Worm (Caenorhabditis elegans): ENCODE results near the gene F14F7.7.

Gene F14F7.7

DNA sequence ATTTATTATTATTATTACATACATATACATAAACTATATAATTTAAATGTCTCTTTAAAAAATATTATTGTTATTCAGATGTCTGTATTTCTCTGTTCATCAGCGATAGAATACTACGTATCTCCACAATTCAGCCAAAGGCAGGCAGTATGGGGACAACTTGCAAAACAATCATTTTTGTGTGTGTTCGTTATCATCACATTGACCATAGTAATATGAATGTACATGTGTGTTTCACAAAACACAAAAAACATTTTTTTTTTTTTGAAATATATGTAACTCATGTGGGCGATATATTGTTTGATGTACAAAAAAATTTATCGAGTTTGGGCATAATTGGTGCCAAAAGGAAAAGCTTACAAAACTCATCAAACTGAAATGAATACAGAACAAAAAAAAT is 38.7 kb downstream of the F14F7.7 start:
- TF ChIP-seq flh-1 (GFP tag; optimal IDR thresholded peaks at IDR 0.05) (no peak), sem-2 (GFP tag; optimal IDR thresholded peaks at IDR 0.05) (no peak), lin-32 (GFP tag; optimal IDR thresholded peaks at IDR 0.05) (no peak), drap-1 (GFP tag; optimal IDR thresholded peaks at IDR 0.05) (no peak), nhr-28 (tag; optimal IDR thresholded peaks at IDR 0.05) (no peak), zip-8 (tag; optimal IDR thresholded peaks at IDR 0.05) (no peak), unc-62 (GFP tag; optimal IDR thresholded peaks at IDR 0.05) (no peak), ham-2 (GFP tag; optimal IDR thresholded peaks at IDR 0.05) (no peak), blmp-1 (tag; optimal IDR thresholded peaks at IDR 0.05) (no peak)

DNA sequence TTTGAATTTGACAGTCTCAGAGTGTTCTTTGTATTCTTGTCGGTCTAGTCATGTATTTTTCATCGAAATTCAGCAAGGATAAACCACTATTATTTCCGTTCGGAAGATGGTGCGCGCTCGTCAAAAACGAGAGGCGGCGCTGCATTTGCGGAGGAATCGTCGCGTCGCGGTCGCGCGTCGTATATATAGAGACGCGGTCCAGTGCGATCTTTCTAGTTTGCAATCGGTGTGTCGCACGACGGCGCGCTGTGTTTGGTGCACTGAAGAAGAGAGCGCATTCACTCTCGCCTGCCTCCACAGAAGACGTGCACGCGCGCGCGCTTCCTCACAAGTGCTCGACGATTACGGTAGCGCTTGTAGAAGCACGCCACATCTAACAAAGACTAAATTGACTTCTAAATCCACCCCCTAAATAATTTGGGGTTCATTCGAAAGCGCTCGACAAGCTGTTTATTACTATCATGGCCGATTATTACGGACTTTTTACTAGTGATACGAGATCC is 39.9 kb downstream of the F14F7.7 start, which contains the start of gene Y39E4B.6:
TSS of gene Y39E4B.6 (plus strand) at position 209 of the 503 bp plus-strand sequence.
- peak; percentile 96 for TF ChIP-seq nhr-237 (tag; optimal IDR thresholded peaks at IDR 0.05)
- TF ChIP-seq ham-2 (GFP tag; optimal IDR thresholded peaks at IDR 0.05) = peak; percentile 91
- TF ChIP-seq M03D4.4 (tag; optimal IDR thresholded peaks at IDR 0.05) = peak; percentile 90
- TF ChIP-seq bed-3 (GFP tag; optimal IDR thresholded peaks at IDR 0.05) = peak; percentile 78
- TF ChIP-seq lin-32 (GFP tag; optimal IDR thresholded peaks at IDR 0.05) = peak; percentile 58
- peak; percentile 86 for TF ChIP-seq unc-120 (tag; optimal IDR thresholded peaks at IDR 0.05; ENCODE audit: poor library complexity, severe bottlenecking)
- TF ChIP-seq elt-1 (tag; optimal IDR thresholded peaks at IDR 0.05; ENCODE audit: borderline replicate concordance, insufficient read depth) = no peak
- peak; percentile 97 for TF ChIP-seq sptf-1 (tag; optimal IDR thresholded peaks at IDR 0.05)
- TF ChIP-seq sem-2 (GFP tag; optimal IDR thresholded peaks at IDR 0.05) = no peak
- peak; percentile 76 for TF ChIP-seq tbx-8 (GFP tag; optimal IDR thresholded peaks at IDR 0.05)
- TF ChIP-seq mls-2 (tag; optimal IDR thresholded peaks at IDR 0.05) = peak; percentile 96
- no peak for TF ChIP-seq nhr-28 (tag; optimal IDR thresholded peaks at IDR 0.05)
- TF ChIP-seq lin-13 (tag; optimal IDR thresholded peaks at IDR 0.05) = peak; percentile 98
- no peak for TF ChIP-seq snpc-4 (tag; optimal IDR thresholded peaks at IDR 0.05)
- peak; percentile 89 for TF ChIP-seq lsy-2 (tag; optimal IDR thresholded peaks at IDR 0.05)
- TF ChIP-seq ceh-43 (GFP tag; optimal IDR thresholded peaks at IDR 0.05) = peak; percentile 69
- peak; percentile 84 for TF ChIP-seq unc-62 (GFP tag; optimal IDR thresholded peaks at IDR 0.05)
- no peak for TF ChIP-seq blmp-1 (tag; optimal IDR thresholded peaks at IDR 0.05)
- TF ChIP-seq nhr-2 (tag; optimal IDR thresholded peaks at IDR 0.05) = no peak
- peak; percentile 95 for TF ChIP-seq ztf-11 (tag; optimal IDR thresholded peaks at IDR 0.05)
- TF ChIP-seq ceh-39 (tag; optimal IDR thresholded peaks at IDR 0.05) = peak; percentile 98
- TF ChIP-seq nhr-76 (tag; optimal IDR thresholded peaks at IDR 0.05) = no peak
- TF ChIP-seq ces-1 (GFP tag; optimal IDR thresholded peaks at IDR 0.05) = peak; percentile 83
- peak; percentile 84 for TF ChIP-seq ceh-83 (GFP tag; optimal IDR thresholded peaks at IDR 0.05)
- peak; percentile 79 for TF ChIP-seq flh-1 (GFP tag; optimal IDR thresholded peaks at IDR 0.05)
- TF ChIP-seq unc-39 (tag; optimal IDR thresholded peaks at IDR 0.05) = peak; percentile 85
- TF ChIP-seq elt-3 (tag; optimal IDR thresholded peaks at IDR 0.05) = no peak
- peak; percentile 36 for TF ChIP-seq hlh-1 (tag; optimal IDR thresholded peaks at IDR 0.05)
- peak; percentile 91 for TF ChIP-seq nhr-12 (tag; optimal IDR thresholded peaks at IDR 0.05)
- peak; percentile 89 for TF ChIP-seq cnd-1 (tag; optimal IDR thresholded peaks at IDR 0.05)
- peak; percentile 85 for TF ChIP-seq pha-4 (tag; optimal IDR thresholded peaks at IDR 0.05)
- no peak for TF ChIP-seq mab-5 (tag; optimal IDR thresholded peaks at IDR 0.05)
- peak; percentile 94 for TF ChIP-seq drap-1 (GFP tag; optimal IDR thresholded peaks at IDR 0.05)
- no peak for TF ChIP-seq zip-8 (tag; optimal IDR thresholded peaks at IDR 0.05)
- peak; percentile 98 for TF ChIP-seq mep-1 (tag; optimal IDR thresholded peaks at IDR 0.05)

DNA sequence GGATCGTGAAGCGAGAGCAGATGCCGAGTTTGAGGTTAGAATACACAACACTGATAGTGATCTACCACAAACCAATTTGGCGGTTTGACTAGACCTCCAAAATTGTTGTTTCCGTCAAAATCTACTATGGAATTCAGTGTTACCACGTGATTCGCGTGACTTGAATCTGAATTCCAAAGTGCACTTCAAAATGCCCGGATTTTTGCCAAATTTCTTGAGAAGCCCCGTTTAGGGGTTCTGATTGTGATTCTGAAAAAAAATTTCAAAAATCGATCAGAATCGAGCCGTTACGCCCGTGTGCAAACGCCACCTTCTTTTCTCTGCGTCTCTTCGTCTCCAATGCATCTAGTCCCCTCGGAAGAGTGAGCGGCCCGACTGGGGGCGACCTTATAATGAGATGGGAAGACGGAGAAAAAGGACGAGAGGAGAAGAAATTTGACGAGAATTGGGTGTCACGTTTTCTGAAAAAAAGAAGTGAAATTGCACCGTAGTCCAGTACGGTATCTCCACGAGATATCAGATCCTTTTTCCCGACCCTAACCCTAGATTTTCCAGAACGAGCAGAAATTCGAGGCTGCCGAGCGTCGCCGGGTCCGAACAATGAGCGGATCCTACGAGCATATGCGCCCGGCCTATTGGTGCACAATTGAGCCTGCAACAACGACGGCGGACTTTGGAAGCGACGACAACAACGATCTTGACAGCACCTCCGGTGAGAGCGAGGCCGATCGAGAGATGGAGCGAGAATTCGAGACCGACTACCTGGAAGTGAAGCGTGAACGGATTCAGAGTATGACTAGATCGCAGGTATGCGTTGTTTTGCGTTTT is 40.9 kb downstream of the F14F7.7 start:
- TF ChIP-seq blmp-1 (tag; optimal IDR thresholded peaks at IDR 0.05) = no peak
- peak; percentile 20 for TF ChIP-seq hlh-1 (tag; optimal IDR thresholded peaks at IDR 0.05)
- no peak for TF ChIP-seq nhr-12 (tag; optimal IDR thresholded peaks at IDR 0.05)
- no peak for TF ChIP-seq ham-2 (GFP tag; optimal IDR thresholded peaks at IDR 0.05)
- no peak for TF ChIP-seq sptf-1 (tag; optimal IDR thresholded peaks at IDR 0.05)
- TF ChIP-seq snpc-4 (tag; optimal IDR thresholded peaks at IDR 0.05) = no peak
- peak; percentile 7 for TF ChIP-seq bed-3 (GFP tag; optimal IDR thresholded peaks at IDR 0.05)
- no peak for TF ChIP-seq ceh-39 (tag; optimal IDR thresholded peaks at IDR 0.05)
- TF ChIP-seq nhr-76 (tag; optimal IDR thresholded peaks at IDR 0.05) = no peak
- no peak for TF ChIP-seq nhr-28 (tag; optimal IDR thresholded peaks at IDR 0.05)
- no peak for TF ChIP-seq nhr-2 (tag; optimal IDR thresholded peaks at IDR 0.05)
- no peak for TF ChIP-seq mep-1 (tag; optimal IDR thresholded peaks at IDR 0.05)
- no peak for TF ChIP-seq unc-62 (GFP tag; optimal IDR thresholded peaks at IDR 0.05)
- TF ChIP-seq lin-13 (tag; optimal IDR thresholded peaks at IDR 0.05) = no peak
- no peak for TF ChIP-seq M03D4.4 (tag; optimal IDR thresholded peaks at IDR 0.05)
- TF ChIP-seq zip-8 (tag; optimal IDR thresholded peaks at IDR 0.05) = no peak
- no peak for TF ChIP-seq unc-39 (tag; optimal IDR thresholded peaks at IDR 0.05)
- TF ChIP-seq elt-3 (tag; optimal IDR thresholded peaks at IDR 0.05) = no peak
- TF ChIP-seq cnd-1 (tag; optimal IDR thresholded peaks at IDR 0.05) = peak; percentile 7
- peak; percentile 32 for TF ChIP-seq ces-1 (GFP tag; optimal IDR thresholded peaks at IDR 0.05)
- peak; percentile 33 for TF ChIP-seq lsy-2 (tag; optimal IDR thresholded peaks at IDR 0.05)
- no peak for TF ChIP-seq elt-1 (tag; optimal IDR thresholded peaks at IDR 0.05; ENCODE audit: borderline replicate concordance, insufficient read depth)
- TF ChIP-seq mls-2 (tag; optimal IDR thresholded peaks at IDR 0.05) = peak; percentile 14
- TF ChIP-seq mab-5 (tag; optimal IDR thresholded peaks at IDR 0.05) = no peak
- no peak for TF ChIP-seq sem-2 (GFP tag; optimal IDR thresholded peaks at IDR 0.05)
- TF ChIP-seq lin-32 (GFP tag; optimal IDR thresholded peaks at IDR 0.05) = no peak
- no peak for TF ChIP-seq nhr-237 (tag; optimal IDR thresholded peaks at IDR 0.05)
- TF ChIP-seq ztf-11 (tag; optimal IDR thresholded peaks at IDR 0.05) = no peak
- TF ChIP-seq drap-1 (GFP tag; optimal IDR thresholded peaks at IDR 0.05) = no peak
- no peak for TF ChIP-seq pha-4 (tag; optimal IDR thresholded peaks at IDR 0.05)
- no peak for TF ChIP-seq ceh-83 (GFP tag; optimal IDR thresholded peaks at IDR 0.05)
- no peak for TF ChIP-seq flh-1 (GFP tag; optimal IDR thresholded peaks at IDR 0.05)
- TF ChIP-seq tbx-8 (GFP tag; optimal IDR thresholded peaks at IDR 0.05) = no peak
- TF ChIP-seq unc-120 (tag; optimal IDR thresholded peaks at IDR 0.05; ENCODE audit: poor library complexity, severe bottlenecking) = no peak
- no peak for TF ChIP-seq ceh-43 (GFP tag; optimal IDR thresholded peaks at IDR 0.05)

Measured in whole organism, mixed stage, embryonic.